Worm (Caenorhabditis elegans) whole organism, late embryonic: ENCODE data around the gene ZK105.3.
"Not testable (repeated sequence)": the region's sequence is repeated elsewhere in the genome, so short reads cannot be mapped to it uniquely, and the experiment has no call there.

Experiments
- F13H6.1 ChIP-seq: sonication (generic microtip); optimal IDR thresholded peaks from 2 replicates; lab custom pipeline; 2016; ENCODE audit warnings: missing genetic modification characterization, missing compliant biosample characterization
- K09A11.1 ChIP-seq: sonication (generic microtip); optimal IDR thresholded peaks from 2 replicates; lab custom pipeline; 2017; ENCODE audit warnings: antibody characterized with exemption, mild to moderate bottlenecking, missing genetic modification characterization, missing compliant biosample characterization; ENCODE audit not compliant: insufficient read depth
- T23F11.4 ChIP-seq: fragments of 200-800 bp; sonication (Bioruptor generic); optimal IDR thresholded peaks from 2 replicates; lab custom pipeline; 2018; ENCODE audit warnings: mild to moderate bottlenecking, missing genetic modification characterization, missing compliant biosample characterization
- Y22D7AL.16 ChIP-seq: sonication (generic microtip); optimal IDR thresholded peaks from 2 replicates; lab custom pipeline; 2016; ENCODE audit warnings: missing genetic modification characterization, missing compliant biosample characterization
- ahr-1 ChIP-seq: sonication (generic microtip); optimal IDR thresholded peaks from 2 replicates; lab custom pipeline; 2016; ENCODE audit warnings: missing genetic modification characterization, missing compliant biosample characterization
- ama-1 ChIP-seq: fragments of 150-350 bp; optimal IDR thresholded peaks from 2 replicates; lab custom pipeline; 2014
- ceh-14 ChIP-seq: sonication (generic microtip); optimal IDR thresholded peaks from 2 replicates; lab custom pipeline; 2016; ENCODE audit warnings: missing genotype, missing genetic modification characterization, missing compliant biosample characterization
- ceh-19 ChIP-seq: fragments of 200-800 bp; sonication (Bioruptor generic); optimal IDR thresholded peaks from 2 replicates; lab custom pipeline; 2018; ENCODE audit warnings: mild to moderate bottlenecking, missing genetic modification characterization, missing compliant biosample characterization
- ceh-24 ChIP-seq: sonication (generic microtip); optimal IDR thresholded peaks from 2 replicates; lab custom pipeline; 2016; ENCODE audit warnings: mild to moderate bottlenecking, missing genetic modification characterization, missing compliant biosample characterization
- ceh-30 ChIP-seq: fragments of 150-350 bp; optimal IDR thresholded peaks from 2 replicates; lab custom pipeline; 2014; ENCODE audit warnings: missing biosample characterization, missing genetic modification characterization
- ceh-31 ChIP-seq: sonication (generic microtip); optimal IDR thresholded peaks from 2 replicates; lab custom pipeline; 2016; ENCODE audit warnings: missing genetic modification characterization, missing compliant biosample characterization
- ceh-34 ChIP-seq: sonication (generic microtip); optimal IDR thresholded peaks from 2 replicates; lab custom pipeline; 2016; ENCODE audit warnings: mild to moderate bottlenecking, missing genetic modification characterization, missing compliant biosample characterization
- che-1 ChIP-seq: sonication (generic microtip); optimal IDR thresholded peaks from 2 replicates; lab custom pipeline; 2016; ENCODE audit warnings: mild to moderate bottlenecking, missing genetic modification characterization, missing compliant biosample characterization
- dmd-4 ChIP-seq: sonication (generic microtip); optimal IDR thresholded peaks from 2 replicates; lab custom pipeline; 2016; ENCODE audit warnings: borderline replicate concordance, missing genetic modification characterization, missing compliant biosample characterization
- elt-2 ChIP-seq: sonication (generic microtip); optimal IDR thresholded peaks from 2 replicates; lab custom pipeline; 2016; ENCODE audit warnings: missing genetic modification reagents, missing genetic modification characterization, missing compliant biosample characterization
- fax-1 ChIP-seq: sonication (generic microtip); optimal IDR thresholded peaks from 2 replicates; lab custom pipeline; 2016; ENCODE audit warnings: missing genotype, missing genetic modification characterization, missing compliant biosample characterization
- fkh-10 ChIP-seq: fragments of 150-350 bp; optimal IDR thresholded peaks from 2 replicates; lab custom pipeline; 2014; ENCODE audit warnings: missing biosample characterization, missing genetic modification reagents, missing genetic modification characterization
- fkh-6 ChIP-seq: sonication (generic microtip); optimal IDR thresholded peaks from 2 replicates; lab custom pipeline; 2016; ENCODE audit warnings: missing genetic modification characterization, missing compliant biosample characterization
- gmeb-2 ChIP-seq: sonication (generic microtip); optimal IDR thresholded peaks from 2 replicates; lab custom pipeline; 2016; ENCODE audit warnings: missing genetic modification characterization, inconsistent platforms, missing compliant biosample characterization
- hlh-13 ChIP-seq: fragments of 200-800 bp; sonication (Bioruptor generic); optimal IDR thresholded peaks from 2 replicates; lab custom pipeline; 2018; ENCODE audit warnings: mild to moderate bottlenecking, missing genetic modification characterization, missing compliant biosample characterization
- hlh-15 ChIP-seq: sonication (generic microtip); optimal IDR thresholded peaks from 2 replicates; lab custom pipeline; 2016; ENCODE audit warnings: missing genetic modification characterization, missing compliant biosample characterization
- hlh-30 ChIP-seq: sonication (generic microtip); optimal IDR thresholded peaks from 2 replicates; lab custom pipeline; 2017; ENCODE audit warnings: antibody characterized with exemption, missing genetic modification characterization, missing compliant biosample characterization; ENCODE audit not compliant: insufficient read depth
- hlh-6 ChIP-seq: sonication (generic microtip); optimal IDR thresholded peaks from 2 replicates; lab custom pipeline; 2016; ENCODE audit warnings: missing genotype, missing genetic modification characterization, missing compliant biosample characterization
- lim-6 ChIP-seq: sonication (generic microtip); optimal IDR thresholded peaks from 2 replicates; lab custom pipeline; 2016; ENCODE audit warnings: missing genetic modification characterization, missing compliant biosample characterization
- lin-11 ChIP-seq: fragments of 200-800 bp; sonication (Bioruptor generic); optimal IDR thresholded peaks from 2 replicates; lab custom pipeline; 2018; ENCODE audit warnings: mild to moderate bottlenecking, missing genetic modification characterization, missing compliant biosample characterization
- madf-2 ChIP-seq: sonication (generic microtip); optimal IDR thresholded peaks from 2 replicates; lab custom pipeline; 2017; ENCODE audit warnings: missing genetic modification characterization, missing compliant biosample characterization
- mec-3 ChIP-seq: sonication (generic microtip); optimal IDR thresholded peaks from 2 replicates; lab custom pipeline; 2016; ENCODE audit warnings: borderline replicate concordance, missing genetic modification characterization, missing compliant biosample characterization
- nhr-232 ChIP-seq: sonication (generic microtip); optimal IDR thresholded peaks from 2 replicates; lab custom pipeline; 2016; ENCODE audit warnings: missing genetic modification characterization, missing compliant biosample characterization
- pag-3 ChIP-seq: sonication (generic microtip); optimal IDR thresholded peaks from 2 replicates; lab custom pipeline; 2016; ENCODE audit warnings: missing compliant biosample characterization, missing genetic modification characterization, borderline replicate concordance
- pax-1 ChIP-seq: fragments of 150-350 bp; optimal IDR thresholded peaks from 2 replicates; lab custom pipeline; 2014; ENCODE audit warnings: missing biosample characterization, missing genetic modification characterization
- pqm-1 ChIP-seq: sonication (generic microtip); optimal IDR thresholded peaks from 2 replicates; lab custom pipeline; 2016; ENCODE audit warnings: missing genetic modification characterization, missing compliant biosample characterization
- pros-1 ChIP-seq: fragments of 150-350 bp; optimal IDR thresholded peaks from 2 replicates; lab custom pipeline; 2014; ENCODE audit warnings: missing biosample characterization, missing genetic modification reagents, missing genetic modification characterization
- ref-2 ChIP-seq: sonication (generic microtip); optimal IDR thresholded peaks from 2 replicates; lab custom pipeline; 2016; ENCODE audit warnings: missing genetic modification characterization, missing compliant biosample characterization
- syd-9 ChIP-seq: sonication (generic microtip); optimal IDR thresholded peaks from 2 replicates; lab custom pipeline; 2016; ENCODE audit warnings: mild to moderate bottlenecking, missing genetic modification characterization, moderate library complexity, missing compliant biosample characterization
- tbx-7 ChIP-seq: sonication (generic microtip); optimal IDR thresholded peaks from 2 replicates; lab custom pipeline; 2016; ENCODE audit warnings: missing genotype, missing genetic modification characterization, missing compliant biosample characterization
- unc-3 ChIP-seq, 2 experiments: fragments of 200-800 bp in 1 of 2; sonication (Bioruptor generic) in 1 of 2; sonication (generic microtip) in 1 of 2; conservative IDR thresholded peaks in 1 of 2; optimal IDR thresholded peaks in 1 of 2; 2 replicates each; pipeline versions ENCODE4 v1.3.6 to Lab custom; 2016 to 2022; ENCODE audit warnings: missing compliant biosample characterization in 2 of 2, missing genetic modification characterization in 2 of 2, missing genetic modification reagents in 1 of 2
- unc-42 ChIP-seq: sonication (generic microtip); optimal IDR thresholded peaks from 2 replicates; lab custom pipeline; 2016; ENCODE audit warnings: missing genotype, missing genetic modification characterization, missing compliant biosample characterization
- unc-86 ChIP-seq: sonication (generic microtip); optimal IDR thresholded peaks from 2 replicates; lab custom pipeline; 2016; ENCODE audit warnings: missing genetic modification characterization, missing compliant biosample characterization
- zip-5 ChIP-seq: sonication (generic microtip); optimal IDR thresholded peaks from 2 replicates; lab custom pipeline; 2016; ENCODE audit warnings: missing genetic modification characterization, missing compliant biosample characterization
- ztf-16 ChIP-seq: sonication (generic microtip); optimal IDR thresholded peaks from 2 replicates; lab custom pipeline; 2017; ENCODE audit warnings: missing genetic modification characterization, missing compliant biosample characterization

The ZK105.3 gene

ce11 chrV:7686189-7686588 is 10.8 kb upstream of the ZK105.3 start, which contains the start of the genes nhr-94 and nhr-152:
Gene nhr-94, minus strand, starts transcription at chrV:7686335.
Gene nhr-152, plus strand, starts transcription at chrV:7686350.
- no peak for TF ChIP-seq ceh-31 (tag; lab: Kevin White, UChicago)
- no peak for TF ChIP-seq pqm-1 (tag; lab: Kevin White, UChicago)
- TF ChIP-seq pax-1 (tag; lab: Kevin White, UChicago) = no peak
- no peak for TF ChIP-seq ceh-30 (tag; lab: Kevin White, UChicago)
- no peak for TF ChIP-seq unc-86 (tag; lab: Kevin White, UChicago)
- TF ChIP-seq dmd-4 (tag; lab: Kevin White, UChicago) = no peak
- no peak for TF ChIP-seq pag-3 (tag; lab: Kevin White, UChicago)
- no peak for TF ChIP-seq nhr-232
- TF ChIP-seq, all 69 proteins: peak for 0

- TF ChIP-seq ama-1 (lab: Kevin White, UChicago) = no peak
- TF ChIP-seq pax-1 (tag; lab: Kevin White, UChicago) = no peak
- TF ChIP-seq lim-6 = no peak
- no peak for TF ChIP-seq madf-2 (tag; lab: Kevin White, UChicago)
- TF ChIP-seq ref-2 = no peak
- no peak for TF ChIP-seq unc-86 (tag; lab: Kevin White, UChicago)
- no peak for TF ChIP-seq lin-11 (tag; lab: Kevin White, UChicago)
- TF ChIP-seq F13H6.1 = no peak
- no peak for TF ChIP-seq ceh-14 (tag; lab: Kevin White, UChicago)
These were observed 7.1 kb upstream of the ZK105.3 start, which contains the start of gene C12D5.9 for ce11 chrV:7689888-7690287. Gene C12D5.9, minus strand, starts transcription at chrV:7689988.

ce11 chrV:7690637-7691036 is 6.3 kb upstream of the ZK105.3 start:
- TF ChIP-seq hlh-6 (tag; lab: Kevin White, UChicago) (no peak), unc-42 (no peak), hlh-30 (tag; lab: Kevin White, UChicago) (no peak)

ce11 chrV:7693394-7693793 is 3.5 kb upstream of the ZK105.3 start, which contains the start of gene C12D5.10:
Gene C12D5.10, minus strand, starts transcription at chrV:7693494.
- TF ChIP-seq ahr-1 (tag; lab: Kevin White, UChicago) = no peak
- TF ChIP-seq fkh-10 (GFP tag; lab: Kevin White, UChicago) = no peak
- TF ChIP-seq ceh-24 (tag; lab: Kevin White, UChicago) = no peak
- no peak for TF ChIP-seq ztf-16 (tag; lab: Kevin White, UChicago)
- no peak for TF ChIP-seq che-1 (tag; lab: Kevin White, UChicago)
- no peak for TF ChIP-seq hlh-15 (tag; lab: Kevin White, UChicago)

- TF ChIP-seq pros-1, fkh-6, syd-9 (tag; lab: Kevin White, UChicago): not testable (repeated sequence)
These were observed 6.6 kb downstream of the ZK105.3 start, which contains the start of gene srsx-40 for ce11 chrV:7703536-7703935. Gene srsx-40, minus strand, starts transcription at chrV:7703636.

ce11 chrV:7705316-7705715 is 8.4 kb downstream of the ZK105.3 start, which contains the start of gene srw-3:
Gene srw-3, plus strand, starts transcription at chrV:7705616.
- TF ChIP-seq hlh-13 (GFP tag; lab: Kevin White, UChicago) = no peak
- TF ChIP-seq ceh-19 (GFP tag; lab: Kevin White, UChicago) = no peak
- TF ChIP-seq zip-5 = no peak

- TF ChIP-seq dmd-4 (tag; lab: Kevin White, UChicago) (no peak), fkh-6 (tag; lab: Kevin White, UChicago) (no peak), K09A11.1 (tag; lab: Kevin White, UChicago) (no peak), fax-1 (tag; lab: Kevin White, UChicago) (no peak), Y22D7AL.16 (tag; lab: Kevin White, UChicago) (no peak), tbx-7 (tag; lab: Kevin White, UChicago) (no peak), hlh-30 (tag; lab: Kevin White, UChicago) (no peak), mec-3 (tag; lab: Kevin White, UChicago) (no peak), hlh-13 (GFP tag; lab: Kevin White, UChicago) (no peak), unc-86 (tag; lab: Kevin White, UChicago) (no peak), unc-3 (GFP tag; conservative IDR thresholded peaks at IDR 0.05; lab: Robert Waterston, UW) (no peak), unc-3 (tag; optimal IDR thresholded peaks at IDR 0.05; lab: Kevin White, UChicago) (no peak), ceh-34 (no peak), zip-5 (no peak), lin-11 (tag; lab: Kevin White, UChicago) (no peak), elt-2 (tag; lab: Kevin White, UChicago) (no peak), gmeb-2 (tag; lab: Kevin White, UChicago) (no peak), hlh-6 (tag; lab: Kevin White, UChicago) (no peak), T23F11.4 (GFP tag; lab: Kevin White, UChicago) (no peak)
These were observed 11.6 kb downstream of the ZK105.3 start, which contains the start of gene ZK105.11 for ce11 chrV:7708525-7708924. Gene ZK105.11, minus strand, starts transcription at chrV:7708625.
